Worm (Caenorhabditis elegans): ENCODE measurements around the gene C15C8.4.

C15C8.4 gene

ce11 chrV:12780248-12780647 is 33.0 kb upstream of the C15C8.4 start (continued):
- TF ChIP-seq ztf-7 (tag; optimal IDR thresholded peaks at IDR 0.05): no peak
- TF ChIP-seq lsy-2 (tag; optimal IDR thresholded peaks at IDR 0.05): no peak
- TF ChIP-seq dpl-1 (GFP tag; optimal IDR thresholded peaks at IDR 0.05): peak; percentile 18
- TF ChIP-seq madf-9 (GFP tag; conservative IDR thresholded peaks at IDR 0.05): peak; percentile 88
- TF ChIP-seq ceh-28 (tag; optimal IDR thresholded peaks at IDR 0.05): no peak
- peak; percentile 75; the same call in 1 of the 2 replicates for TF ChIP-seq F26F4.8 (GFP tag; conservative IDR thresholded peaks at IDR 0.05)
- no peak for TF ChIP-seq mdl-1 (tag; optimal IDR thresholded peaks at IDR 0.05)
- peak; percentile 67 for TF ChIP-seq zfp-3 (GFP tag; conservative IDR thresholded peaks at IDR 0.05)
- TF ChIP-seq nhr-77 (tag; optimal IDR thresholded peaks at IDR 0.05): no peak
- TF ChIP-seq pqm-1 (tag; optimal IDR thresholded peaks at IDR 0.05): no peak
- TF ChIP-seq daf-12 (tag; optimal IDR thresholded peaks at IDR 0.05): no peak
- peak; percentile 43 for TF ChIP-seq gei-8 (GFP tag; optimal IDR thresholded peaks at IDR 0.05)
- TF ChIP-seq lim-7 (GFP tag; IDR thresholded peaks at IDR 0.05): peak; percentile 97
- TF ChIP-seq D1046.2 (GFP tag; IDR thresholded peaks at IDR 0.05): peak; percentile 87
- peak; percentile 78 for TF ChIP-seq dmd-9 (GFP tag; IDR thresholded peaks at IDR 0.05)
- TF ChIP-seq php-3 (GFP tag; IDR thresholded peaks at IDR 0.05): peak; percentile 55; the same call in 1 of the 2 replicates
- peak; percentile 82 for TF ChIP-seq aha-1 (tag)
- TF ChIP-seq nhr-25 (tag; optimal IDR thresholded peaks at IDR 0.05; ENCODE audit: borderline replicate concordance, insufficient read depth): no peak
- TF ChIP-seq F37D6.2 (tag; optimal IDR thresholded peaks at IDR 0.05): peak; percentile 6
- no peak for TF ChIP-seq T20F7.1 (GFP tag; optimal IDR thresholded peaks at IDR 0.05)
- peak; percentile 28 for TF ChIP-seq zfp-2 (tag; optimal IDR thresholded peaks at IDR 0.05)
- no peak; the same call in 1 of the 2 replicates for TF ChIP-seq nhr-41 (GFP tag; IDR thresholded peaks at IDR 0.05)
- no peak for TF ChIP-seq zip-2 (tag; optimal IDR thresholded peaks at IDR 0.05)
- TF ChIP-seq hlh-11 (tag; optimal IDR thresholded peaks at IDR 0.05): peak; percentile 56
- TF ChIP-seq unc-62 (GFP tag; optimal IDR thresholded peaks at IDR 0.05 in 1 of 2): peak in 1 of 2 experiments; percentile 80
- no peak for TF ChIP-seq unc-62 (tag; optimal IDR thresholded peaks at IDR 0.05)
- 0 out of 2 replicates have a peak, but pooled peaks have one; percentile 38 for TF ChIP-seq daf-8 (GFP tag; IDR thresholded peaks at IDR 0.05)
- TF ChIP-seq Y75B8A.6 (GFP tag; IDR thresholded peaks at IDR 0.05): peak; percentile 55; the same call in 1 of the 2 replicates
- TF ChIP-seq F49E8.2 (tag; optimal IDR thresholded peaks at IDR 0.05; ENCODE audit: borderline replicate concordance): no peak
- TF ChIP-seq lin-13 (GFP tag; optimal IDR thresholded peaks at IDR 0.05): no peak
- no peak for TF ChIP-seq nhr-42 (GFP tag; IDR thresholded peaks at IDR 0.05)
- no peak for TF ChIP-seq lin-39 (tag; optimal IDR thresholded peaks at IDR 0.05)
- TF ChIP-seq rbr-2 (tag; optimal IDR thresholded peaks at IDR 0.05): peak; percentile 59
- TF ChIP-seq nhr-11 (tag; optimal IDR thresholded peaks at IDR 0.05): no peak
- peak; percentile 21 for TF ChIP-seq nhr-28 (tag; optimal IDR thresholded peaks at IDR 0.05)
- peak; percentile 57 for TF ChIP-seq unc-130 (GFP tag; optimal IDR thresholded peaks at IDR 0.05)
- TF ChIP-seq zip-11 (GFP tag; IDR thresholded peaks at IDR 0.05): peak; percentile 75
- TF ChIP-seq zag-1 (tag; optimal IDR thresholded peaks at IDR 0.05): no peak
- peak; percentile 70 for TF ChIP-seq mxl-3 (GFP tag; optimal IDR thresholded peaks at IDR 0.05)
- TF ChIP-seq nhr-237 (tag; optimal IDR thresholded peaks at IDR 0.05): no peak
- 0 out of 2 replicates have a peak, but pooled peaks have one; percentile 47 for TF ChIP-seq ceh-20 (GFP tag; IDR thresholded peaks at IDR 0.05)
- TF ChIP-seq F10B5.3 (tag; optimal IDR thresholded peaks at IDR 0.05): peak; percentile 45
- TF ChIP-seq spr-1 (tag; optimal IDR thresholded peaks at IDR 0.05): peak; percentile 31
- peak; percentile 22 to 62 for TF ChIP-seq daf-16 (GFP tag; optimal IDR thresholded peaks at IDR 0.05)
- TF ChIP-seq daf-16 (tag; optimal IDR thresholded peaks at IDR 0.05): no peak
- TF ChIP-seq saeg-2 (GFP tag; IDR thresholded peaks at IDR 0.05): 0 out of 2 replicates have a peak, but pooled peaks have one; percentile 21
- no peak for TF ChIP-seq ZK337.2 (GFP tag; IDR thresholded peaks at IDR 0.05)
- TF ChIP-seq Y105C5A.15 (GFP tag; IDR thresholded peaks at IDR 0.05): peak; percentile 92
- TF ChIP-seq F44E2.7 (GFP tag; IDR thresholded peaks at IDR 0.05): peak; percentile 90; the same call in 1 of the 2 replicates
- TF ChIP-seq ceh-44 (GFP tag; IDR thresholded peaks at IDR 0.05): peak; percentile 65; the same call in 1 of the 2 replicates
- TF ChIP-seq unc-39 (tag; optimal IDR thresholded peaks at IDR 0.05): no peak
- peak; percentile 90 for TF ChIP-seq hmg-1.1 (GFP tag; IDR thresholded peaks at IDR 0.05)
